Fruit fly (Drosophila melanogaster) whole organism, prepupa: Measurements from ENCODE around the gene CG4497.

Experiments used
- CG10631 ChIP-seq: fragments of 200-800 bp; sonication (Bioruptor generic); optimal IDR thresholded peaks from 2 replicates; lab custom pipeline; 2016; ENCODE audit warnings: missing biosample characterization, missing genetic modification characterization
- CG11902 ChIP-seq: fragments of 200-800 bp; sonication (Bioruptor generic); optimal IDR thresholded peaks from 3 replicates; lab custom pipeline; 2016; ENCODE audit warnings: missing biosample characterization, missing genetic modification characterization
- CG6854 ChIP-seq: fragments of 200-800 bp; sonication (Bioruptor generic); optimal IDR thresholded peaks from 2 replicates; lab custom pipeline; 2017; ENCODE audit warnings: missing biosample characterization, mild to moderate bottlenecking, missing genetic modification characterization
- Ets21C ChIP-seq: fragments of 200-800 bp; sonication (Bioruptor generic); optimal IDR thresholded peaks from 3 replicates; lab custom pipeline; 2016; ENCODE audit warnings: missing biosample characterization, missing genetic modification characterization
- Hr39 ChIP-seq: fragments of 200-800 bp; sonication (Bioruptor generic); optimal IDR thresholded peaks from 2 replicates; lab custom pipeline; 2016; ENCODE audit warnings: missing biosample characterization, missing genetic modification characterization
- Met ChIP-seq: fragments of 200-800 bp; sonication (Bioruptor generic); optimal IDR thresholded peaks from 3 replicates; lab custom pipeline; 2016; ENCODE audit warnings: missing biosample characterization, missing genetic modification characterization
- cyc ChIP-seq: fragments of 200-800 bp; sonication (Bioruptor generic); optimal IDR thresholded peaks from 3 replicates; lab custom pipeline; 2016; ENCODE audit warnings: missing biosample characterization, missing genetic modification characterization
- dac ChIP-seq: fragments of 200-800 bp; sonication (Bioruptor generic); optimal IDR thresholded peaks from 2 replicates; lab custom pipeline; 2017; ENCODE audit warnings: missing biosample characterization, mild to moderate bottlenecking, missing genetic modification characterization
- net ChIP-seq: fragments of 200-800 bp; sonication (Bioruptor generic); optimal IDR thresholded peaks from 3 replicates; lab custom pipeline; 2016; ENCODE audit warnings: missing biosample characterization, missing genetic modification characterization
- pdm3 ChIP-seq: fragments of 200-800 bp; sonication (Bioruptor generic); optimal IDR thresholded peaks from 3 replicates; lab custom pipeline; 2016; ENCODE audit warnings: missing biosample characterization, missing genetic modification characterization
- svp ChIP-seq: fragments of 200-800 bp; sonication (Bioruptor generic); peaks from one replicate; lab custom pipeline; 2016; ENCODE audit warnings: missing biosample characterization, missing genetic modification characterization
- topi ChIP-seq: fragments of 200-800 bp; sonication (Bioruptor generic); optimal IDR thresholded peaks from 3 replicates; lab custom pipeline; 2016; ENCODE audit warnings: missing biosample characterization, missing genetic modification characterization

- TF ChIP-seq Met (GFP tag; lab: Kevin White, UChicago) (no peak), Hr39 (GFP tag; lab: Kevin White, UChicago) (no peak), svp (GFP tag; lab: Kevin White, UChicago) (no peak), dac (no peak), net (GFP tag; lab: Kevin White, UChicago) (no peak), CG6854 (GFP tag; lab: Kevin White, UChicago) (no peak), topi (no peak), CG11902 (GFP tag; lab: Kevin White, UChicago) (no peak), cyc (GFP tag; lab: Kevin White, UChicago) (no peak), CG10631 (GFP tag; lab: Kevin White, UChicago) (no peak), Ets21C (GFP tag; lab: Kevin White, UChicago) (no peak), pdm3 (GFP tag; lab: Kevin White, UChicago) (no peak)
These were observed 32.2 kb upstream of the CG4497 start for dm6 chr2L:7226587-7226986.
